Worm (Caenorhabditis elegans) whole organism, L3 larva: ENCODE measurements around the gene K06A9.1.

Experiments used
- ZK546.5 ChIP-seq: sonication (generic microtip); optimal IDR thresholded peaks from 2 replicates; lab custom pipeline; 2017; ENCODE audit warnings: missing biosample characterization, missing genetic modification characterization
- aly-2 ChIP-seq: fragments of 150-350 bp; optimal IDR thresholded peaks from 2 replicates; lab custom pipeline; 2014; ENCODE audit warnings: missing biosample characterization, missing genetic modification characterization
- ama-1 ChIP-seq: fragments of 150-350 bp; optimal IDR thresholded peaks from 2 replicates; lab custom pipeline; 2018
- ceh-16 ChIP-seq: sonication (generic microtip); optimal IDR thresholded peaks from 2 replicates; lab custom pipeline; 2017; ENCODE audit warnings: missing biosample characterization, missing genetic modification characterization
- ceh-28 ChIP-seq: fragments of 150-350 bp; optimal IDR thresholded peaks from 2 replicates; lab custom pipeline; 2014; ENCODE audit warnings: missing biosample characterization, missing genetic modification reagents, missing genetic modification characterization
- ceh-82 ChIP-seq: fragments of 150-350 bp; optimal IDR thresholded peaks from 2 replicates; lab custom pipeline; 2014; ENCODE audit warnings: missing biosample characterization, missing genetic modification characterization
- egl-27 ChIP-seq: sonication (generic microtip); optimal IDR thresholded peaks from 4 replicates; lab custom pipeline; 2017; ENCODE audit warnings: missing biosample characterization, missing genetic modification reagents, missing genetic modification characterization
- egl-5 ChIP-seq: fragments of 150-350 bp; optimal IDR thresholded peaks from 2 replicates; lab custom pipeline; 2017; ENCODE audit warnings: missing biosample characterization, missing genetic modification reagents, missing genetic modification characterization, inconsistent platforms
- elt-2 ChIP-seq: sonication (generic microtip); optimal IDR thresholded peaks from 2 replicates; lab custom pipeline; 2016; ENCODE audit warnings: missing genetic modification reagents, mild to moderate bottlenecking, missing genetic modification characterization, missing compliant biosample characterization
- elt-3 ChIP-seq, 3 experiments: fragments of 150-350 bp in 1 of 3; sonication (generic microtip) in 2 of 3; optimal IDR thresholded peaks; 2 replicates in 2 of 3; 4 replicates in 1 of 3; lab custom pipeline; 2014 to 2017; ENCODE audit warnings: missing biosample characterization in 3 of 3, missing genetic modification characterization in 3 of 3
- eor-1 ChIP-seq, 2 experiments: fragments of 150-350 bp; optimal IDR thresholded peaks; 2 replicates each; lab custom pipeline; 2014 to 2018; ENCODE audit warnings: missing biosample characterization in 2 of 2, missing genetic modification characterization in 2 of 2
- fos-1 ChIP-seq: fragments of 150-350 bp; optimal IDR thresholded peaks from 2 replicates; lab custom pipeline; 2014; ENCODE audit warnings: missing biosample characterization, missing genetic modification characterization
- hmg-11 ChIP-seq: sonication (generic microtip); optimal IDR thresholded peaks from 2 replicates; lab custom pipeline; 2016; ENCODE audit warnings: missing genetic modification characterization, missing compliant biosample characterization
- jun-1 ChIP-seq: fragments of 150-350 bp; optimal IDR thresholded peaks from 2 replicates; lab custom pipeline; 2014; ENCODE audit warnings: missing biosample characterization, missing genetic modification reagents, missing genetic modification characterization
- lin-15B ChIP-seq: fragments of 150-350 bp; optimal IDR thresholded peaks from 2 replicates; lab custom pipeline; 2014; ENCODE audit warnings: missing biosample characterization, missing genetic modification characterization
- lin-39 ChIP-seq: fragments of 150-350 bp; optimal IDR thresholded peaks from 2 replicates; lab custom pipeline; 2018; ENCODE audit warnings: missing biosample characterization, missing genetic modification reagents, missing genetic modification characterization
- lsy-12 ChIP-seq: sonication (generic microtip); optimal IDR thresholded peaks from 2 replicates; lab custom pipeline; 2016; ENCODE audit warnings: mild to moderate bottlenecking, missing genetic modification characterization, missing compliant biosample characterization
- mdl-1 ChIP-seq: fragments of 150-350 bp; optimal IDR thresholded peaks from 2 replicates; lab custom pipeline; 2014; ENCODE audit warnings: missing biosample characterization, missing genetic modification characterization
- mml-1 ChIP-seq: fragments of 150-350 bp; sonication (generic microtip); optimal IDR thresholded peaks from 3 replicates; lab custom pipeline; 2014; ENCODE audit warnings: missing biosample characterization, missing genetic modification characterization
- nfya-1 ChIP-seq: sonication (generic microtip); optimal IDR thresholded peaks from 2 replicates; lab custom pipeline; 2017; ENCODE audit warnings: missing genetic modification characterization, mild to moderate bottlenecking, missing compliant biosample characterization, antibody characterized with exemption, moderate library complexity; ENCODE audit not compliant: insufficient read depth
- nhr-11 ChIP-seq: fragments of 150-350 bp; optimal IDR thresholded peaks from 2 replicates; lab custom pipeline; 2014; ENCODE audit warnings: missing biosample characterization, missing genetic modification characterization
- nhr-12 ChIP-seq: fragments of 150-350 bp; optimal IDR thresholded peaks from 2 replicates; lab custom pipeline; 2014; ENCODE audit warnings: missing biosample characterization, missing genetic modification characterization
- nhr-23 ChIP-seq: fragments of 150-350 bp; optimal IDR thresholded peaks from 2 replicates; lab custom pipeline; 2014; ENCODE audit warnings: missing biosample characterization, missing genetic modification reagents, missing genetic modification characterization
- nhr-237 ChIP-seq: fragments of 150-350 bp; optimal IDR thresholded peaks from 2 replicates; lab custom pipeline; 2014; ENCODE audit warnings: missing biosample characterization, missing genetic modification characterization
- nhr-25 ChIP-seq: sonication (generic microtip); optimal IDR thresholded peaks from 2 replicates; lab custom pipeline; 2017; ENCODE audit warnings: missing biosample characterization, missing genetic modification characterization
- nhr-28 ChIP-seq: fragments of 150-350 bp; optimal IDR thresholded peaks from 2 replicates; lab custom pipeline; 2014; ENCODE audit warnings: missing biosample characterization, missing genetic modification characterization
- nhr-67 ChIP-seq: fragments of 150-350 bp; optimal IDR thresholded peaks from 2 replicates; lab custom pipeline; 2014; ENCODE audit warnings: missing biosample characterization, missing genetic modification characterization
- nhr-76 ChIP-seq: fragments of 150-350 bp; sonication (generic microtip); optimal IDR thresholded peaks from 5 replicates; lab custom pipeline; 2014; ENCODE audit warnings: missing biosample characterization, missing genetic modification characterization
- nhr-77 ChIP-seq: fragments of 150-350 bp; optimal IDR thresholded peaks from 2 replicates; lab custom pipeline; 2014; ENCODE audit warnings: missing biosample characterization, missing genetic modification characterization
- pha-4 ChIP-seq: fragments of 150-350 bp; optimal IDR thresholded peaks from 2 replicates; lab custom pipeline; 2014; ENCODE audit warnings: missing biosample characterization, missing genetic modification reagents, missing genetic modification characterization
- pqm-1 ChIP-seq: fragments of 150-350 bp; optimal IDR thresholded peaks from 2 replicates; lab custom pipeline; 2017; ENCODE audit warnings: missing biosample characterization, missing genetic modification characterization, inconsistent platforms
- sea-2 ChIP-seq: fragments of 150-350 bp; sonication (generic microtip); optimal IDR thresholded peaks from 4 replicates; lab custom pipeline; 2014; ENCODE audit warnings: missing biosample characterization, missing genetic modification reagents, missing genetic modification characterization
- unc-62 ChIP-seq: fragments of 150-350 bp; sonication (generic microtip); optimal IDR thresholded peaks from 4 replicates; lab custom pipeline; 2014; ENCODE audit warnings: missing biosample characterization, missing genetic modification reagents, missing genetic modification characterization
- zag-1 ChIP-seq: fragments of 150-350 bp; optimal IDR thresholded peaks from 2 replicates; lab custom pipeline; 2014; ENCODE audit warnings: missing biosample characterization, missing genetic modification characterization
- ztf-11 ChIP-seq: fragments of 150-350 bp; optimal IDR thresholded peaks from 2 replicates; lab custom pipeline; 2014; ENCODE audit warnings: missing biosample characterization, missing genetic modification characterization
- ztf-4 ChIP-seq: fragments of 150-350 bp; optimal IDR thresholded peaks from 2 replicates; lab custom pipeline; 2014; ENCODE audit warnings: missing biosample characterization, missing genetic modification characterization

The K06A9.1 gene

DNA sequence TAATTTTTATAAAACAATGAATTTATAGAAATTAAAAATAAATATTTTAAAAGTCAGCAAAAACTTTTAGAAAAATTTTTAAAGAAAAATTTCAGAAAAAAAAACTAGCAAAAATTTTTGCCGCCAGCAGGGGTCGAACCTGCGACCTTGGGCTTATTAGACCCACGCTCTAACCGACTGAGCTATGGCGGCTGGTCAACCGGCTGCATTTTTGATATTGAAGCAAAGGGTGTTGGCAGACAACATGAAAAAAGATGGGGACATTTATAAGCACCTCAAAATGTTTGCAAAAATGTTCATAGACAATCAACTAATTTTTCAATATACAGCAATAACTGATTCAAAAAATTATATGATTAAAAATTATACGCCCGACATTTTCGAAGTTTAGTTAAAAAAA is 42.7 kb downstream of the K06A9.1 start:
- TF ChIP-seq pha-4 (tag; lab: Kevin White, UChicago) (peak; percentile 19), sea-2 (GFP tag; lab: Kevin White, UChicago) (no peak)

DNA sequence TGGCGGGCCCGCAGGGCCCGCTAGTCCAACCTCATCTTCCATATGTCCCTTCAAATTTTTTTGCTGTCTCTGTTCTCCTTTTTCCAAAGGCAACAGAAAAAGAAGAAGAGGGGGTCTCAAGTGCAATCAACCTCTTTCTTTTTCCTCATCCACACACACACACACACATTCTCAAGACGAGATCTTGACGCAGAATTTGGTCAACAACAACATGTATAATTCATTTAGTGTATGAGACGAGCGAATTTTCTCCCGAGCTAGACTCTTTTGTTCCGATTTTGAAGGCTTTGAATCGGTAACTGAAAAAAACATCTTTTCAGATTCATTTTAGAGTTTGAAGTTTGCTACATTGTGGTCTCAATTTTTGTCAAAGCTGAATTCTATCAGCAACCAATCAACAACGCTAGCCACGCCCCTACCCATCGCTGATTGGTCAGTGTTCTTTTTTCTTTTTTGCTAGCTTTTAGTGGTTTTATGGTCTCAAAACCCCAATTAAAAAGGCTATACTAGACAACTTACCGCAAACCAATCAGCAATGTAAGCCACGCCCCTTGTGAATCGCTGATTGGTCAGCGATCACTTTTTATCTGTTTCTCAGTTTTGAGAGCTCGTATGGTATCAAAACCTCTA is 50.9 kb downstream of the K06A9.1 start:
- TF ChIP-seq nhr-76 (tag; lab: Kevin White, UChicago): no peak
- no peak for TF ChIP-seq pqm-1 (tag; lab: Kevin White, UChicago)
- no peak for TF ChIP-seq nhr-25 (tag; lab: Kevin White, UChicago)
- TF ChIP-seq nfya-1 (tag; lab: Kevin White, UChicago): peak; percentile 76
- TF ChIP-seq jun-1: no peak
- no peak for TF ChIP-seq egl-27 (tag; lab: Kevin White, UChicago)
- no peak for TF ChIP-seq eor-1 (tag; optimal IDR thresholded peaks at IDR 0.05; lab: Kevin White, UChicago)
- TF ChIP-seq lin-15B (tag; lab: Kevin White, UChicago): no peak

DNA sequence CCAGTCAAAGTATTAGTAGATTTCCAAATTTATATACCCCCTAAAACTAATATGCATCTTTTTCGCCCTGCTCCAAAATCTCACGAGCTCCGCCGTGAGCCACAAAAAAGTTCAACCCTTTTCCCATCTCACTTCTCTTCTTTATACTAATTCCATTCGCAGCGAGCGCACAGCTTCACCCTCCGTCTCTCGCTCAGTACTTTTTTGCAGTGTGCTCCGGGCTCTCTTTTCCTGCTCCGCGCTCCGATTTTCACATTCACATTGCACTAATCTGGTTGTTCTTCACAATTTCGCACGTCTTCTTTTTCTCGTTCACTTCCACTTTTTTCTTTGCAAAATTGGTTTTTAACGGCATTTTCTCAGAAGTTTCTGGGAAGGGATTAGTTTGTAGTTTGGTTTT is 52.0 kb downstream of the K06A9.1 start:
- no peak for TF ChIP-seq fos-1 (tag; lab: Kevin White, UChicago)
- TF ChIP-seq nhr-77 (tag; lab: Kevin White, UChicago): no peak
- TF ChIP-seq nfya-1 (tag; lab: Kevin White, UChicago): peak; percentile 31
- no peak for TF ChIP-seq ZK546.5 (tag; lab: Kevin White, UChicago)
- no peak for TF ChIP-seq ztf-4 (tag; lab: Kevin White, UChicago)
- TF ChIP-seq aly-2 (tag; lab: Kevin White, UChicago): no peak
- no peak for TF ChIP-seq nhr-25 (tag; lab: Kevin White, UChicago)
- no peak for TF ChIP-seq elt-2
- TF ChIP-seq sea-2 (GFP tag; lab: Kevin White, UChicago): no peak
- no peak for TF ChIP-seq ceh-28 (tag; lab: Kevin White, UChicago)
- no peak for TF ChIP-seq nhr-23 (tag; lab: Kevin White, UChicago)
- no peak for TF ChIP-seq eor-1 (tag; optimal IDR thresholded peaks at IDR 0.05; lab: Kevin White, UChicago)
- TF ChIP-seq hmg-11 (tag; lab: Kevin White, UChicago): peak; percentile 52
- no peak for TF ChIP-seq egl-27 (tag; lab: Kevin White, UChicago)
- TF ChIP-seq unc-62: no peak
- TF ChIP-seq lin-39: peak; percentile 45
- no peak for TF ChIP-seq mdl-1 (tag; lab: Kevin White, UChicago)
- no peak for TF ChIP-seq lsy-12 (tag; lab: Kevin White, UChicago)
- TF ChIP-seq, all 47 proteins: peak for 3

DNA sequence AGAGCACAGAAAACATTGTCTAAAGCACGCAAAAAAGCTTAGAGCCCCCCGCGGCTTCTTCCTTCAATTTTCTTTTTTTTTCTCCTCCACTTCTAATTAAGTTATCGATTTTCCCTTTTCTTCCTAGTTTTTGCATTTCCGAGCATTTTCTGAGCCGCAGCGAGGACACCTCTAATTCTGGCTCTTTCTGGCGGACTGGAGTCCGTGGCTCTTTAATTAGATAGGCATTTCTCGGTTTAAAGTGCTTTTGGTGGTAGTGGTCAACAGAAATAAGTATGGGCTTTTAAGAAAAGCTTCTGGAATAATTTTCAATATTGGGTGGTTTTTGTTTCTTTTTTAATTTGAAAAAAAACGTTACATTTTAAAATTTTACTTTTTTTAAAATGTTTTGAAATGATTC is 54.3 kb downstream of the K06A9.1 start:
- TF ChIP-seq fos-1 (tag; lab: Kevin White, UChicago) (no peak), nhr-67 (no peak), nhr-11 (tag; lab: Kevin White, UChicago) (no peak), pqm-1 (tag; lab: Kevin White, UChicago) (no peak), ceh-82 (no peak), nhr-237 (tag; lab: Kevin White, UChicago) (no peak), aly-2 (tag; lab: Kevin White, UChicago) (no peak), ztf-11 (tag; lab: Kevin White, UChicago) (no peak), nhr-28 (tag; lab: Kevin White, UChicago) (no peak), eor-1 (tag; optimal IDR thresholded peaks at IDR 0.05; lab: Kevin White, UChicago) (no peak), ztf-4 (tag; lab: Kevin White, UChicago) (no peak), mdl-1 (tag; lab: Kevin White, UChicago) (no peak), nhr-12 (tag; lab: Kevin White, UChicago) (no peak)

DNA sequence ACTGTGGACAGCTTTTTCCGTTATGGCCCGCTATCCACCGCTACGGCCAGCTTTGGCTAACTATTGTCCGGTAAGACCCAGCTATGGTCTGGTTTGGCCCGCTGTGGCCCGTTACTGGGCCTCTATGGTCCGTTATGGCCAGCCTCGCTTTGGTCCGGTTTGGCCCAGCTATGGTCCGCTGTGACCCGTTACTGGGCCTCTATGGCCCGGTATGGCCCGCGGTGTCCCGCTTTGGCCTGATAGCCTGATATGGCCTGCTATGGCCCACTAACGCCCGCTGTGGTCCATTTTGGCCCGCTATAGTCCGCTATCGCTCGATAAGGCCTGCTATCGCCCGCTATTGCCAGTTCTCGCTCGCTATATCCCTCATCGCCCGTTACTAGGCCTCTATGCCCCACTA is 55.2 kb downstream of the K06A9.1 start:
- TF ChIP-seq egl-5 (tag; lab: Kevin White, UChicago): no peak
- no peak for TF ChIP-seq nhr-28 (tag; lab: Kevin White, UChicago)
- no peak for TF ChIP-seq zag-1 (tag; lab: Kevin White, UChicago)
- no peak for TF ChIP-seq eor-1 (tag; optimal IDR thresholded peaks at IDR 0.05; lab: Kevin White, UChicago)
- no peak for TF ChIP-seq nhr-67
- TF ChIP-seq jun-1: no peak
- no peak for TF ChIP-seq ztf-4 (tag; lab: Kevin White, UChicago)
- TF ChIP-seq nhr-12 (tag; lab: Kevin White, UChicago): no peak
- no peak for TF ChIP-seq nhr-25 (tag; lab: Kevin White, UChicago)
- no peak for TF ChIP-seq elt-3 (tag; optimal IDR thresholded peaks at IDR 0.05; lab: Kevin White, UChicago)
- no peak for TF ChIP-seq lin-15B (tag; lab: Kevin White, UChicago)
- TF ChIP-seq mml-1 (tag; lab: Kevin White, UChicago): no peak
- TF ChIP-seq pqm-1 (tag; lab: Kevin White, UChicago): no peak
- TF ChIP-seq egl-27 (tag; lab: Kevin White, UChicago): no peak
- no peak for TF ChIP-seq nhr-76 (tag; lab: Kevin White, UChicago)
- TF ChIP-seq ama-1 (lab: Kevin White, UChicago): no peak
- no peak for TF ChIP-seq ceh-16 (tag; lab: Kevin White, UChicago)
- TF ChIP-seq lsy-12 (tag; lab: Kevin White, UChicago): no peak
- no peak for TF ChIP-seq unc-62
- TF ChIP-seq, all 47 proteins: peak for 0
